Fruit fly (Drosophila melanogaster): Measurements from ENCODE around the gene mtrm.

mtrm gene

DNA sequence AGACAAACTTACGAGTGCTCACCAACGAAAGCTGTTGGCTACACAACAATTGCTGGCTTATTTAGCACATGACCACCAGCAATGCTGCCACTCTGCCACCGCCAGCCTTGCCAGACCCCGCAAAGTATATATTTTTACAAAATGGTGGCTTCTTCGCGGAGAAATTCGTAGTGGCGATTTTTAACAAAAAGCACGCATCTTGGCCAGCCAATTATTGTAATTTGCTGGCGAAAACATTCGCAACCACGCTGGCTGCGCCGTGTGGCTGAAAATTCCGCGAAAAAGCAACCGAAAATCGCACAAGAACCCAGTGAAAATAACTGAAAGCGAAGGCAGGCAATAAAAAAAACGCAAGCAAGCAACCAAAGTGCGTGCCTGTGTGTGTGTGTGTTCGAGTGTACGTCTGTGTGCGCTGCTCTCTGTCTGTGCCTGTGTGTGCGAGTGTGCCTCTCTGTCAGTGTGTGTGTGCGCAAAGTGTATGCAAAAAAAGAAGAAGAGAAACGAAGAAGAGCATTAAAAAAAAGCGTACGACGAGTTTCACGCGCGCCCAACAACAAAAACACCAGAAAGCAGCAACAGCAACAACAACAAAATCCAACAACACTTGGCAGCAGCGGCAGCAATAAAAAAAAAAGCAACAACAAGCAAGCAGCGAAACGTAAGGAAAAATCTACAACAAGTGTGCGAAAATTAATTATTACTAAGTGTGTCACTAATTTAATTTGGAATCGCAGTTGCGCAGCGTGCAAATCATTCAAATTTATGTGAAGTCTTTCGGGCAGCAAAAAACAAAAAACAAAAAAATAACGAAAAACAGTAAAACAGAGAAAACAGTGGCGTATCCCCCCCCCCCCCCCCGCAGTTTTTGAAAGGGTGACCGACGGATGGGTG lies 37.2 kb downstream of the mtrm start, which contains the start of gene Gug (continued):
- TF ChIP-seq CG16779 (GFP tag; IDR thresholded peaks at IDR 0.05) (no peak), CG33213 (GFP tag; optimal IDR thresholded peaks at IDR 0.05) (peak; percentile 32), vnd (GFP tag; IDR thresholded peaks at IDR 0.05; ENCODE audit: partially characterized antibody) (no peak), pfk (GFP tag; optimal IDR thresholded peaks at IDR 0.05) (no peak), CG11456 (GFP tag; IDR thresholded peaks at IDR 0.05) (no peak), CG11723 (GFP tag; optimal IDR thresholded peaks at IDR 0.05) (no peak), wdn (GFP tag; IDR thresholded peaks at IDR 0.05) (no peak), tup (GFP tag; optimal IDR thresholded peaks at IDR 0.05) (no peak), CG15269 (tag; optimal IDR thresholded peaks at IDR 0.05) (no peak), ac (GFP tag; optimal IDR thresholded peaks at IDR 0.05) (no peak), CG18262 (tag; optimal IDR thresholded peaks at IDR 0.05) (peak; percentile 20), grn (GFP tag; optimal IDR thresholded peaks at IDR 0.05) (no peak), stc (GFP tag; IDR thresholded peaks at IDR 0.05) (no peak), Dad (GFP tag; optimal IDR thresholded peaks at IDR 0.05) (no peak), CG11560 (tag; IDR thresholded peaks at IDR 0.05) (peak; percentile 16; the same call in 1 of the 3 replicates), Six4 (GFP tag; optimal IDR thresholded peaks at IDR 0.05) (no peak), vvl (GFP tag; IDR thresholded peaks at IDR 0.05) (peak; percentile 20), Ets65A (GFP tag) (peak; percentile 50), ERR (GFP tag; optimal IDR thresholded peaks at IDR 0.05) (peak; percentile 38), CG17186 (GFP tag; optimal IDR thresholded peaks at IDR 0.05) (no peak), Bdp1 (GFP tag; optimal IDR thresholded peaks at IDR 0.05) (no peak), Camta (GFP tag; optimal IDR thresholded peaks at IDR 0.05) (no peak), Oli (tag; optimal IDR thresholded peaks at IDR 0.05) (no peak), CG4707 (GFP tag; optimal IDR thresholded peaks at IDR 0.05) (no peak), Chrac-16 (GFP tag; optimal IDR thresholded peaks at IDR 0.05) (no peak), Awh (GFP tag; IDR thresholded peaks at IDR 0.05) (peak; percentile 14; the same call in 1 of the 2 replicates), jing (GFP tag; optimal IDR thresholded peaks at IDR 0.05) (no peak), pho (GFP tag; optimal IDR thresholded peaks at IDR 0.05) (no peak), fd96Cb (tag; optimal IDR thresholded peaks at IDR 0.05) (no peak), B-H2 (GFP tag; optimal IDR thresholded peaks at IDR 0.05) (no peak), CG17912 (GFP tag; optimal IDR thresholded peaks at IDR 0.05) (no peak), aop (GFP tag; IDR thresholded peaks at IDR 0.05) (no peak), run (tag; optimal IDR thresholded peaks at IDR 0.05) (no peak), BEAF-32 (GFP tag; optimal IDR thresholded peaks at IDR 0.05) (no peak), CG6272 (GFP tag; IDR thresholded peaks at IDR 0.05) (no peak), Neu2 (GFP tag; optimal IDR thresholded peaks at IDR 0.05; ENCODE audit: borderline replicate concordance) (no peak), CG17829 (tag; optimal IDR thresholded peaks at IDR 0.05) (no peak), amos (GFP tag; IDR thresholded peaks at IDR 0.05; ENCODE audit: partially characterized antibody) (peak; percentile 13), lov (optimal IDR thresholded peaks at IDR 0.05) (peak; percentile 2), lov (GFP tag; IDR thresholded peaks at IDR 0.05) (no peak), Hand (GFP tag; optimal IDR thresholded peaks at IDR 0.05) (peak; percentile 2), Lhr (GFP tag; optimal IDR thresholded peaks at IDR 0.05) (peak; percentile 42), CG14441 (GFP tag; IDR thresholded peaks at IDR 0.05) (no peak), CG18764 (GFP tag; optimal IDR thresholded peaks at IDR 0.05) (no peak), dimm (GFP tag; IDR thresholded peaks at IDR 0.05) (no peak), bsh (GFP tag; optimal IDR thresholded peaks at IDR 0.05) (peak in 1 of 2 experiments; percentile 99), hkb (optimal IDR thresholded peaks at IDR 0.05) (peak; percentile 22), hkb (GFP tag; IDR thresholded peaks at IDR 0.05) (no peak), CG3407 (GFP tag; optimal IDR thresholded peaks at IDR 0.05) (no peak), gem (tag; optimal IDR thresholded peaks at IDR 0.05) (no peak)
